Fruit fly (Drosophila melanogaster) whole organism, wandering third instar larva: ENCODE results near the gene Cpr5C.
A peak's percentile ranks its signal among the peaks of the same experiment; 100 is the strongest.

ENCODE experiments used
- Abd-B ChIP-seq: fragments of >200 bp; optimal IDR thresholded peaks from 2 replicates; lab custom pipeline; 2017; ENCODE audit warnings: missing biosample characterization, missing genetic modification characterization
- CrebA ChIP-seq: fragments of 200-800 bp; sonication (Bioruptor generic); optimal IDR thresholded peaks from 2 replicates; lab custom pipeline; 2016; ENCODE audit warnings: missing biosample characterization, mild to moderate bottlenecking, missing genetic modification characterization, borderline replicate concordance
- Dfd ChIP-seq: fragments of >200 bp; optimal IDR thresholded peaks from 2 replicates; lab custom pipeline; 2017; ENCODE audit warnings: missing biosample characterization, missing genetic modification characterization
- Dif ChIP-seq: fragments of 200-275, 200-300 bp; sonication (Bioruptor generic); optimal IDR thresholded peaks from 2 replicates; lab custom pipeline; 2018; ENCODE audit warnings: missing biosample characterization, missing genetic modification characterization; ENCODE audit not compliant: partially characterized antibody
- GATAd ChIP-seq: sonication (Bioruptor generic); optimal IDR thresholded peaks from 2 replicates; lab custom pipeline; 2016; ENCODE audit warnings: missing biosample characterization, missing genetic modification characterization
- HLH106 ChIP-seq: fragments of 200-800 bp; optimal IDR thresholded peaks from 3 replicates; lab custom pipeline; 2019; ENCODE audit warnings: missing biosample characterization, mild to moderate bottlenecking, missing genetic modification characterization, moderate library complexity
- Hnf4 ChIP-seq: fragments of 200-800 bp; sonication (Bioruptor generic); optimal IDR thresholded peaks from 2 replicates; lab custom pipeline; 2016; ENCODE audit warnings: missing biosample characterization, mild to moderate bottlenecking, missing genetic modification characterization
- Hr78 ChIP-seq: fragments of >200 bp; optimal IDR thresholded peaks from 2 replicates; lab custom pipeline; 2017; ENCODE audit warnings: missing biosample characterization, missing genetic modification characterization
- Hr83 ChIP-seq: fragments of 200-300 bp; sonication (Bioruptor generic); optimal IDR thresholded peaks from 2 replicates; lab custom pipeline; 2016; ENCODE audit warnings: missing biosample characterization, mild to moderate bottlenecking, missing genetic modification characterization, moderate library complexity; ENCODE audit not compliant: poor library complexity, severe bottlenecking
- Jra ChIP-seq: sonication (Bioruptor generic); optimal IDR thresholded peaks from 2 replicates; lab custom pipeline; 2016; ENCODE audit warnings: missing biosample characterization, missing genetic modification characterization
- Mio ChIP-seq: sonication (Bioruptor generic); optimal IDR thresholded peaks from 2 replicates; lab custom pipeline; 2016; ENCODE audit warnings: missing biosample characterization, missing genetic modification characterization
- N ChIP-seq: fragments of >200 bp; optimal IDR thresholded peaks from 2 replicates; lab custom pipeline; 2018; ENCODE audit warnings: missing biosample characterization, missing external identifiers, missing genetic modification characterization
- OdsH ChIP-seq: fragments of 200-800 bp; sonication (Bioruptor generic); optimal IDR thresholded peaks from 2 replicates; lab custom pipeline; 2016; ENCODE audit warnings: missing biosample characterization, mild to moderate bottlenecking, missing genetic modification characterization
- Rel ChIP-seq, 2 experiments: fragments of 200-800 bp; sonication (Bioruptor generic) in 1 of 2; optimal IDR thresholded peaks; 2 replicates in 1 of 2; 3 replicates in 1 of 2; lab custom pipeline; 2016 to 2019; ENCODE audit warnings: mild to moderate bottlenecking in 2 of 2, missing biosample characterization in 2 of 2, missing genetic modification characterization in 2 of 2, moderate library complexity in 1 of 2
- Sp1 ChIP-seq: fragments of 200-800 bp; sonication (Bioruptor generic); optimal IDR thresholded peaks from 3 replicates; lab custom pipeline; 2019; ENCODE audit warnings: missing biosample characterization, mild to moderate bottlenecking, missing genetic modification characterization, moderate library complexity
- Vsx2 ChIP-seq: fragments of 200-300, 225-300 bp; sonication (Bioruptor generic); optimal IDR thresholded peaks from 2 replicates; lab custom pipeline; 2018; ENCODE audit warnings: missing biosample characterization, missing genetic modification characterization; ENCODE audit not compliant: partially characterized antibody
- brk ChIP-seq: fragments of 200-800 bp; sonication (Bioruptor generic); optimal IDR thresholded peaks from 2 replicates; lab custom pipeline; 2016; ENCODE audit warnings: missing biosample characterization, mild to moderate bottlenecking, missing genetic modification characterization
- dl ChIP-seq, 2 experiments: fragments of 175-275, 200-275 bp in 1 of 2; fragments of 200-275 bp in 1 of 2; sonication (Bioruptor generic); optimal IDR thresholded peaks; lab custom pipeline; 2018; ENCODE audit warnings: mild to moderate bottlenecking in 2 of 2, missing biosample characterization in 2 of 2, missing genetic modification characterization in 2 of 2, moderate library complexity in 2 of 2; ENCODE audit not compliant: partially characterized antibody in 2 of 2, insufficient read depth in 1 of 2
- dmrt93B ChIP-seq: fragments of 200-800 bp; sonication (Bioruptor generic); optimal IDR thresholded peaks from 2 replicates; lab custom pipeline; 2018; ENCODE audit warnings: missing biosample characterization, mild to moderate bottlenecking, missing genetic modification characterization
- dsf ChIP-seq: sonication (Bioruptor generic); optimal IDR thresholded peaks from 2 replicates; lab custom pipeline; 2016; ENCODE audit warnings: missing biosample characterization, missing genetic modification characterization, borderline replicate concordance
- ey ChIP-seq: fragments of 200-800 bp; sonication (Bioruptor generic); optimal IDR thresholded peaks from 2 replicates; lab custom pipeline; 2016; ENCODE audit warnings: missing biosample characterization, missing genetic modification characterization
- foxo ChIP-seq, 2 experiments: fragments of 200-800 bp; sonication (Bioruptor generic); optimal IDR thresholded peaks; 2 replicates in 1 of 2; 3 replicates in 1 of 2; lab custom pipeline; 2016 to 2017; ENCODE audit warnings: missing biosample characterization in 2 of 2, missing genetic modification characterization in 2 of 2
- fru ChIP-seq: fragments of 200-800 bp; sonication (Bioruptor generic); optimal IDR thresholded peaks from 3 replicates; lab custom pipeline; 2016; ENCODE audit warnings: missing biosample characterization, mild to moderate bottlenecking, missing genetic modification characterization
- h ChIP-seq: fragments of 200-800 bp; sonication (Bioruptor generic); optimal IDR thresholded peaks from 3 replicates; lab custom pipeline; 2016; ENCODE audit warnings: missing biosample characterization, mild to moderate bottlenecking, missing genetic modification characterization
- jim ChIP-seq: fragments of 175-275, 200-325 bp; sonication (Bioruptor generic); optimal IDR thresholded peaks from 2 replicates; lab custom pipeline; 2016; ENCODE audit warnings: missing biosample characterization, mild to moderate bottlenecking, missing genetic modification characterization
- lola ChIP-seq: fragments of >200 bp; optimal IDR thresholded peaks from 2 replicates; lab custom pipeline; 2017; ENCODE audit warnings: missing biosample characterization, missing genetic modification characterization
- pan ChIP-seq: fragments of >200 bp; optimal IDR thresholded peaks from 2 replicates; lab custom pipeline; 2017
- rgr ChIP-seq: fragments of 200-800 bp; sonication (Bioruptor generic); optimal IDR thresholded peaks from 3 replicates; lab custom pipeline; 2016; ENCODE audit warnings: missing biosample characterization, mild to moderate bottlenecking, missing genetic modification characterization
- sage ChIP-seq: fragments of 200-800 bp; sonication (Bioruptor generic); optimal IDR thresholded peaks from 2 replicates; lab custom pipeline; 2016; ENCODE audit warnings: missing biosample characterization, mild to moderate bottlenecking, missing genetic modification characterization
- tai ChIP-seq: sonication (Bioruptor generic); optimal IDR thresholded peaks from 2 replicates; lab custom pipeline; 2016; ENCODE audit warnings: missing biosample characterization, missing genetic modification characterization

Gene Cpr5C

DNA sequence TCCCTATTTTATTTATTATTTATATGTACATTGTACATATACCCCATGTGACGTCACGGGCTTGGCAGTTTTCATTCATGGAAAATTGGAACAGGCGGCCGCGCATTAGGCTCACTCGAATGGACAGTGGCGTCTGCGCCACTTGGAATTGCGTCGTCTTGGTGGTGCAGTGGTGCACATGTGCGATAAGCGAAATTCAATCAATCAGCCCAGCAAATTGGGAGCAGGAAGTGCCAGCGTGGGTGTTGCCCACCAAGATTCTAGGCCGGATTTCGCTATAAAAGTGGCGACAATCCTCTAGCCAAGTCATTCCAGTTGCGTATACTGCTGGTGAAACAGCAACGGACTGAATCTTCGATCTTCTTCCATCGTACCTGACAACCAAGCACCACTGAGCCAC lies 12.6 kb upstream of the Cpr5C start, which contains the start of gene CG12239:
TSS of gene CG12239 (plus strand) at position 301 of the 400 bp plus-strand sequence.
- TF ChIP-seq Abd-B, result no peak

- TF ChIP-seq dmrt93B (GFP tag; lab: Kevin White, UChicago) (no peak), Abd-B (no peak), OdsH (GFP tag; lab: Kevin White, UChicago) (no peak), fru (GFP tag; lab: Kevin White, UChicago) (no peak), Dif (GFP tag; lab: Kevin White, UChicago) (no peak), N (no peak), jim (no peak), dsf (GFP tag; lab: Kevin White, UChicago) (no peak), h (GFP tag; lab: Kevin White, UChicago) (peak; percentile 11), dl (GFP tag; optimal IDR thresholded peaks at IDR 0.05; lab: Kevin White, UChicago; ENCODE audit: insufficient read depth in 1 of 2, partially characterized antibody in 2 of 2) (no peak), Jra (GFP tag; lab: Kevin White, UChicago) (no peak), GATAd (GFP tag; lab: Kevin White, UChicago) (no peak), foxo (GFP tag; optimal IDR thresholded peaks at IDR 0.05; lab: Kevin White, UChicago) (peak in 1 of 2 experiments; percentile 5), HLH106 (tag; lab: Kevin White, UChicago) (peak; percentile 21), ey (GFP tag; lab: Kevin White, UChicago) (peak; percentile 0), rgr (no peak), CrebA (no peak), tai (GFP tag; lab: Kevin White, UChicago) (no peak), Hr78 (no peak), sage (GFP tag; lab: Kevin White, UChicago) (no peak)
Observed at dm6 chrX:5800634-5801033, 3.8 kb upstream of the Cpr5C start.

DNA sequence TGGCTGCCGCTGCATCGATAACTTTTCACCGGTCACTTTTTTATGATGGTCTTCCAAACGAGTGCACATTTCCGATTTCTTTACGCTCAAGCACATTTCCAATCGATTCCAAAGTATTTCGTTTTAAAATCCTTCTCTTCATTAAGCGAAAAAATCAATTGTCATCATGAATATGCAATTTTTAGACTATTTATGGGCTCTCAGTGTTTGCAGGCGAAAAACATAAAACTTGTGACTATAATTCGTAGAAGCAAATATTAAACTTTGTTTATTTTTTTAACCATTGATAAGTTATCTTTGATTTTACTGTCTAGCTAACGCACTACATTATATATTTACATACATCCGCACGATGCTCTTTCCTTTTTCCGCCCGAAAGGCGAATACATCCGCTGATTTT lies 4.2 kb downstream of the Cpr5C start, which contains the start of gene Prosbeta2R1:
TSS of gene Prosbeta2R1 (plus strand) at position 301 of the 400 bp plus-strand sequence.
- TF ChIP-seq Rel (GFP tag; optimal IDR thresholded peaks at IDR 0.05; lab: Kevin White, UChicago) (no peak), Rel (tag; optimal IDR thresholded peaks at IDR 0.05; lab: Kevin White, UChicago) (no peak), rgr (no peak), Sp1 (no peak), tai (GFP tag; lab: Kevin White, UChicago) (no peak), Abd-B (no peak), Mio (no peak), pan (lab: Kevin White, UChicago) (no peak), Dfd (GFP tag; lab: Kevin White, UChicago) (no peak), ey (GFP tag; lab: Kevin White, UChicago) (no peak), dl (GFP tag; optimal IDR thresholded peaks at IDR 0.05; lab: Kevin White, UChicago; ENCODE audit: insufficient read depth in 1 of 2, partially characterized antibody in 2 of 2) (no peak), Hr83 (no peak)

DNA sequence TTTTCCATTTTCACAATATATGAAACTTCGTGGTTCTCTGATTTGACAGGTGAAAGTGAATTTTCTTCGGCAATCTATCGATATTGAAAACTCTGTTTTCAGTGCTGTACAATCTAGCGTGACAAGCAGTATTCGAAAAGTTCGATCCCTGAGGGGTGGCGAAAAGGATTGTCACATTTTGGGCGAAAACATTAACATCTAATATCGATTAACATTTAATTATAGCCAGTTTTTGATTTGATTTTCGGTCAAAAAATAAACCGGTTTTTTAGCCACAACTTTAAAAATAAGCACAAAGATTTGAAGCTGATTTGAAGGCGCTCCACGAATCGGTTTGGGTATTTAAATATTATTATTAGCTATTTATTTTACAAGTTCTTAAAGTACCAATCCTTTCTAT lies 8.4 kb downstream of the Cpr5C start, which contains the start of gene CG44329:
TSS of gene CG44329 (minus strand) at position 101 of the 400 bp plus-strand sequence.
- TF ChIP-seq CrebA (no peak), brk (GFP tag; lab: Kevin White, UChicago) (no peak), Vsx2 (no peak)

dm6 chrX:5815720-5816119 lies 11.2 kb downstream of the Cpr5C start, which contains the start of gene AgmNAT:
Gene AgmNAT, minus strand, starts transcription at chrX:5815820.
- no peak for TF ChIP-seq GATAd (GFP tag; lab: Kevin White, UChicago)
- no peak for TF ChIP-seq h (GFP tag; lab: Kevin White, UChicago)
- TF ChIP-seq HLH106 (tag; lab: Kevin White, UChicago), result no peak
- no peak for TF ChIP-seq Dfd (GFP tag; lab: Kevin White, UChicago)
- TF ChIP-seq tai (GFP tag; lab: Kevin White, UChicago), result no peak
- TF ChIP-seq dmrt93B (GFP tag; lab: Kevin White, UChicago), result no peak
- no peak for TF ChIP-seq dsf (GFP tag; lab: Kevin White, UChicago)
- no peak for TF ChIP-seq Hr78
- no peak for TF ChIP-seq lola (GFP tag; lab: Kevin White, UChicago)
- TF ChIP-seq ey (GFP tag; lab: Kevin White, UChicago), result no peak
- TF ChIP-seq rgr, result no peak
- TF ChIP-seq Hnf4 (GFP tag; lab: Kevin White, UChicago), result no peak
